Worm (Caenorhabditis elegans) whole organism, L4 larva: Measurements from ENCODE around the gene tre-5.

Source experiments
- F49E8.2 ChIP-seq: sonication (generic microtip); optimal IDR thresholded peaks from 2 replicates; lab custom pipeline; 2016; ENCODE audit warnings: missing compliant biosample characterization, mild to moderate bottlenecking, missing genetic modification characterization, borderline replicate concordance
- T20F7.1 ChIP-seq: fragments of 200-800 bp; sonication (Bioruptor generic); optimal IDR thresholded peaks from 2 replicates; lab custom pipeline; 2018; ENCODE audit warnings: mild to moderate bottlenecking, missing genetic modification characterization, missing compliant biosample characterization
- T26A8.4 ChIP-seq: fragments of 200-800 bp; sonication (Bioruptor generic); IDR thresholded peaks from 2 replicates; pipeline ENCODE4 v1.3.6; 2022; ENCODE audit warnings: missing genetic modification characterization, missing compliant biosample characterization
- Y105C5A.15 ChIP-seq: fragments of 200-800 bp; sonication (Bioruptor generic); IDR thresholded peaks from 2 replicates; pipeline ENCODE4 v1.3.6; 2022; ENCODE audit warnings: missing genetic modification characterization, missing compliant biosample characterization
- Y75B8A.6 ChIP-seq: fragments of 200-800 bp; sonication (Bioruptor generic); IDR thresholded peaks from 2 replicates; pipeline ENCODE4 v1.3.6; 2022; ENCODE audit warnings: missing genetic modification reagents, missing genetic modification characterization, missing compliant biosample characterization
- aha-1 ChIP-seq: fragments of 150-350 bp; peaks from one replicate; lab custom pipeline; 2014; ENCODE audit warnings: missing biosample characterization, missing genetic modification characterization
- aly-2 ChIP-seq: sonication (generic microtip); optimal IDR thresholded peaks from 2 replicates; lab custom pipeline; 2018; ENCODE audit warnings: missing biosample characterization, missing genetic modification characterization
- daf-12 ChIP-seq: fragments of 150-350 bp; optimal IDR thresholded peaks from 2 replicates; lab custom pipeline; 2014; ENCODE audit warnings: missing biosample characterization, missing genetic modification reagents, missing genetic modification characterization
- daf-19 ChIP-seq: fragments of 200-800 bp; sonication (Bioruptor generic); conservative IDR thresholded peaks from 2 replicates; pipeline ENCODE4 v1.3.6; 2022; ENCODE audit warnings: missing genetic modification characterization, missing compliant biosample characterization
- daf-8 ChIP-seq: fragments of 200-800 bp; sonication (Bioruptor generic); IDR thresholded peaks from 2 replicates; pipeline ENCODE4 v1.3.6; 2022; ENCODE audit warnings: missing genetic modification characterization, missing compliant biosample characterization
- dmd-6 ChIP-seq: fragments of 200-800 bp; sonication (Bioruptor generic); IDR thresholded peaks from 2 replicates; pipeline ENCODE4 v1.3.6; 2022; ENCODE audit warnings: missing genetic modification reagents, missing genetic modification characterization, missing compliant biosample characterization
- dve-1 ChIP-seq: sonication (generic microtip); optimal IDR thresholded peaks from 2 replicates; lab custom pipeline; 2017; ENCODE audit warnings: antibody characterized with exemption, mild to moderate bottlenecking, missing genetic modification characterization, missing compliant biosample characterization; ENCODE audit not compliant: insufficient read depth
- egl-43 ChIP-seq: fragments of 200-800 bp; sonication (Bioruptor generic); IDR thresholded peaks from 2 replicates; pipeline ENCODE4 v1.3.6; 2022; ENCODE audit warnings: missing genetic modification reagents, missing genetic modification characterization, missing compliant biosample characterization
- gei-8 ChIP-seq: fragments of 200-800 bp; sonication (Bioruptor generic); optimal IDR thresholded peaks from 2 replicates; lab custom pipeline; 2018; ENCODE audit warnings: mild to moderate bottlenecking, missing genetic modification characterization, missing compliant biosample characterization
- hlh-11 ChIP-seq: fragments of 200-800 bp; sonication (Bioruptor generic); optimal IDR thresholded peaks from 2 replicates; lab custom pipeline; 2018; ENCODE audit warnings: mild to moderate bottlenecking, missing genetic modification characterization, missing compliant biosample characterization
- jun-1 ChIP-seq: fragments of 150-350 bp; optimal IDR thresholded peaks from 2 replicates; lab custom pipeline; 2014; ENCODE audit warnings: missing biosample characterization, missing genetic modification reagents, missing genetic modification characterization
- lin-13 ChIP-seq: fragments of 150-350 bp; optimal IDR thresholded peaks from 2 replicates; lab custom pipeline; 2014; ENCODE audit warnings: missing biosample characterization, missing genetic modification reagents, missing genetic modification characterization
- lin-15B ChIP-seq: fragments of 150-350 bp; sonication (generic microtip); optimal IDR thresholded peaks from 3 replicates; lab custom pipeline; 2014; ENCODE audit warnings: missing biosample characterization, missing genetic modification characterization
- lin-38 ChIP-seq: fragments of 200-800 bp; sonication (Bioruptor generic); IDR thresholded peaks from 2 replicates; pipeline ENCODE4 v1.3.6; 2022; ENCODE audit warnings: missing genetic modification reagents, missing genetic modification characterization, missing compliant biosample characterization
- lin-39 ChIP-seq: fragments of 150-350 bp; optimal IDR thresholded peaks from 2 replicates; lab custom pipeline; 2014; ENCODE audit warnings: missing biosample characterization, missing genetic modification reagents, missing genetic modification characterization
- lir-3 ChIP-seq: sonication (generic microtip); optimal IDR thresholded peaks from 2 replicates; lab custom pipeline; 2016; ENCODE audit warnings: mild to moderate bottlenecking, missing genetic modification characterization, missing compliant biosample characterization
- madf-5 ChIP-seq, 2 experiments: fragments of 200-800 bp; sonication (Bioruptor generic); IDR thresholded peaks; 2 replicates each; pipeline ENCODE4 v1.3.6; 2022; ENCODE audit warnings: missing compliant biosample characterization in 2 of 2, missing genetic modification characterization in 2 of 2
- mdl-1 ChIP-seq, 2 experiments: fragments of 150-350 bp in 1 of 2; sonication (generic microtip) in 1 of 2; optimal IDR thresholded peaks; 2 replicates each; lab custom pipeline; 2014 to 2017; ENCODE audit warnings: missing biosample characterization in 2 of 2, missing genetic modification characterization in 2 of 2
- mep-1 ChIP-seq: fragments of 150-350 bp; sonication (generic microtip); optimal IDR thresholded peaks from 3 replicates; lab custom pipeline; 2014; ENCODE audit warnings: missing biosample characterization, missing genetic modification characterization
- mes-2 ChIP-seq: sonication (generic microtip); optimal IDR thresholded peaks from 2 replicates; lab custom pipeline; 2016; ENCODE audit warnings: missing genotype, mild to moderate bottlenecking, missing genetic modification characterization, missing compliant biosample characterization; ENCODE audit not compliant: poor library complexity, severe bottlenecking
- mxl-2 ChIP-seq: fragments of 200-800 bp; sonication (Bioruptor generic); conservative IDR thresholded peaks from 2 replicates; pipeline ENCODE4 v1.3.6; 2022; ENCODE audit warnings: missing genetic modification reagents, missing genetic modification characterization, missing compliant biosample characterization
- nhr-11 ChIP-seq: fragments of 150-350 bp; optimal IDR thresholded peaks from 2 replicates; lab custom pipeline; 2014; ENCODE audit warnings: missing biosample characterization, missing genetic modification characterization
- nhr-111 ChIP-seq: fragments of 200-800 bp; sonication (Bioruptor generic); optimal IDR thresholded peaks from 2 replicates; lab custom pipeline; 2018; ENCODE audit warnings: mild to moderate bottlenecking, missing genetic modification characterization, missing compliant biosample characterization
- nhr-28 ChIP-seq: fragments of 150-350 bp; optimal IDR thresholded peaks from 2 replicates; lab custom pipeline; 2014; ENCODE audit warnings: missing biosample characterization, missing genetic modification characterization
- nhr-6 ChIP-seq: fragments of 150-350 bp; optimal IDR thresholded peaks from 2 replicates; lab custom pipeline; 2014; ENCODE audit warnings: missing biosample characterization, missing genetic modification characterization
- nhr-77 ChIP-seq: fragments of 150-350 bp; optimal IDR thresholded peaks from 2 replicates; lab custom pipeline; 2014; ENCODE audit warnings: missing biosample characterization, missing genetic modification characterization
- php-3 ChIP-seq: fragments of 200-800 bp; sonication (Bioruptor generic); IDR thresholded peaks from 2 replicates; pipeline ENCODE4 v1.3.6; 2022; ENCODE audit warnings: missing genetic modification reagents, missing genetic modification characterization, missing compliant biosample characterization
- pqm-1 ChIP-seq: sonication (generic microtip); optimal IDR thresholded peaks from 2 replicates; lab custom pipeline; 2017; ENCODE audit warnings: missing biosample characterization, missing genetic modification characterization
- saeg-2 ChIP-seq: fragments of 200-800 bp; sonication (Bioruptor generic); IDR thresholded peaks from 2 replicates; pipeline ENCODE4 v1.3.6; 2022; ENCODE audit warnings: missing genetic modification reagents, missing genetic modification characterization, missing compliant biosample characterization
- sdz-12 ChIP-seq: fragments of 200-800 bp; sonication (Bioruptor generic); optimal IDR thresholded peaks from 2 replicates; lab custom pipeline; 2018; ENCODE audit warnings: mild to moderate bottlenecking, missing genetic modification characterization, missing compliant biosample characterization
- snpc-1.2 ChIP-seq: fragments of 200-800 bp; sonication (Bioruptor generic); IDR thresholded peaks from 2 replicates; pipeline ENCODE4 v1.3.6; 2022; ENCODE audit warnings: missing genetic modification reagents, missing genetic modification characterization, missing compliant biosample characterization
- spr-3 ChIP-seq: fragments of 200-800 bp; sonication (Bioruptor generic); optimal IDR thresholded peaks from 2 replicates; lab custom pipeline; 2018; ENCODE audit warnings: mild to moderate bottlenecking, missing genetic modification characterization, missing compliant biosample characterization
- tra-1 ChIP-seq: fragments of 200-800 bp; sonication (Bioruptor generic); IDR thresholded peaks from 2 replicates; pipeline ENCODE4 v1.3.6; 2022; ENCODE audit warnings: missing genetic modification reagents, missing genetic modification characterization, missing compliant biosample characterization
- unc-39 ChIP-seq: sonication (generic microtip); optimal IDR thresholded peaks from 2 replicates; lab custom pipeline; 2017; ENCODE audit warnings: missing biosample characterization, missing genetic modification characterization
- unc-62 ChIP-seq, 3 experiments: fragments of 150-350 bp in 1 of 3; sonication (generic microtip); optimal IDR thresholded peaks in 2 of 3; peaks in 1 of 3; 1 replicate in 1 of 3; 2 replicates in 2 of 3; lab custom pipeline; 2014 to 2017; ENCODE audit warnings: missing biosample characterization in 3 of 3, missing genetic modification characterization in 3 of 3, missing genetic modification reagents in 3 of 3, missing genotype in 1 of 3
- vab-7 ChIP-seq: fragments of 200-800 bp; sonication (Bioruptor generic); IDR thresholded peaks from 2 replicates; pipeline ENCODE4 v1.3.6; 2022; ENCODE audit warnings: missing genetic modification reagents, missing genetic modification characterization, missing compliant biosample characterization
- zag-1 ChIP-seq: fragments of 150-350 bp; optimal IDR thresholded peaks from 2 replicates; lab custom pipeline; 2014; ENCODE audit warnings: missing biosample characterization, missing genetic modification characterization
- ztf-11 ChIP-seq: fragments of 150-350 bp; optimal IDR thresholded peaks from 2 replicates; lab custom pipeline; 2014; ENCODE audit warnings: missing biosample characterization, missing genetic modification characterization

tre-5 gene

ce11 chrII:57370-57769 lies 2.3 kb upstream of the tre-5 start, which contains the start of gene ascc-1:
Gene ascc-1 (plus strand): TSS chrII:57670.
- TF ChIP-seq gei-8 (GFP tag; lab: Kevin White, UChicago) (no peak), egl-43 (GFP tag; lab: Robert Waterston, UW) (no peak), lin-39 (tag; lab: Kevin White, UChicago) (no peak), jun-1 (tag; lab: Kevin White, UChicago) (no peak), daf-12 (tag; lab: Kevin White, UChicago) (no peak), F49E8.2 (tag; lab: Kevin White, UChicago) (no peak), lir-3 (tag; lab: Kevin White, UChicago) (no peak), mep-1 (tag; lab: Kevin White, UChicago) (no peak), spr-3 (GFP tag; lab: Kevin White, UChicago) (no peak), hlh-11 (tag; lab: Kevin White, UChicago) (no peak), aly-2 (no peak), dve-1 (tag; lab: Kevin White, UChicago) (no peak), aha-1 (tag; lab: Kevin White, UChicago) (no peak), ztf-11 (tag; lab: Kevin White, UChicago) (no peak), Y75B8A.6 (GFP tag; lab: Robert Waterston, UW) (no peak), mes-2 (tag; lab: Kevin White, UChicago) (no peak), mdl-1 (tag; optimal IDR thresholded peaks at IDR 0.05; lab: Kevin White, UChicago) (no peak), nhr-111 (GFP tag; lab: Kevin White, UChicago) (no peak), nhr-6 (tag; lab: Kevin White, UChicago) (no peak), sdz-12 (GFP tag; lab: Kevin White, UChicago) (no peak)

- TF ChIP-seq Y105C5A.15 (GFP tag; lab: Robert Waterston, UW): no peak
- TF ChIP-seq mes-2 (tag; lab: Kevin White, UChicago): peak; percentile 7
These were observed 3.8 kb downstream of the tre-5 start, which contains the start of gene sptl-1 for ce11 chrII:51352-51751. Gene sptl-1 (plus strand): TSS chrII:51652.

ce11 chrII:50862-51261 lies 4.2 kb downstream of the tre-5 start:
- peak; percentile 45 for TF ChIP-seq dve-1 (tag; lab: Kevin White, UChicago)
- TF ChIP-seq hlh-11 (tag; lab: Kevin White, UChicago): peak; percentile 53
- TF ChIP-seq mes-2 (tag; lab: Kevin White, UChicago): peak; percentile 1
- TF ChIP-seq php-3 (GFP tag; lab: Robert Waterston, UW): no peak
- no peak for TF ChIP-seq daf-19 (GFP tag; lab: Robert Waterston, UW)
- peak; percentile 25; the same call in 1 of the 2 replicates for TF ChIP-seq dmd-6
- TF ChIP-seq mxl-2: no peak
- TF ChIP-seq lin-38 (GFP tag; lab: Robert Waterston, UW): no peak
- TF ChIP-seq daf-8: no peak
- peak; percentile 42 for TF ChIP-seq pqm-1 (tag; lab: Kevin White, UChicago)
- no peak for TF ChIP-seq unc-39 (tag; lab: Kevin White, UChicago)
- no peak for TF ChIP-seq saeg-2 (GFP tag; lab: Robert Waterston, UW)
- TF ChIP-seq snpc-1.2 (GFP tag; lab: Robert Waterston, UW): no peak
- no peak for TF ChIP-seq vab-7 (GFP tag; lab: Robert Waterston, UW)
- peak; percentile 53 for TF ChIP-seq nhr-77
- TF ChIP-seq T26A8.4: no peak
- no peak for TF ChIP-seq zag-1
- 0 out of 4 replicates have a peak, but pooled peaks of 1 of the 2 experiments have one; percentile 46 for TF ChIP-seq madf-5 (GFP tag; IDR thresholded peaks at IDR 0.05; lab: Robert Waterston, UW)
- no peak for TF ChIP-seq lin-15B (tag; lab: Kevin White, UChicago)
- peak; percentile 6 for TF ChIP-seq T20F7.1 (GFP tag; lab: Kevin White, UChicago)
- TF ChIP-seq nhr-11 (tag; lab: Kevin White, UChicago): no peak
- no peak for TF ChIP-seq tra-1 (GFP tag; lab: Robert Waterston, UW)
- TF ChIP-seq lin-13: no peak
- peak; percentile 76 for TF ChIP-seq nhr-28 (tag; lab: Kevin White, UChicago)
- TF ChIP-seq unc-62 (GFP tag; optimal IDR thresholded peaks at IDR 0.05 in 1 of 2; lab: Kevin White, UChicago): no peak
- no peak for TF ChIP-seq unc-62 (tag; optimal IDR thresholded peaks at IDR 0.05; lab: Kevin White, UChicago)
- TF ChIP-seq, all 104 proteins: peak for 9
